Fruit fly (Drosophila melanogaster) whole organism, embryonic: ENCODE data around the gene Lamtor3.

Experiments
- Ada2b ChIP-seq: fragments of 200-800 bp; sonication (Bioruptor generic); IDR thresholded peaks from 2 replicates; pipeline ENCODE4 v1.3.6; 2022; ENCODE audit warnings: missing biosample characterization, missing genetic modification characterization
- CG10209 ChIP-seq: fragments of 200-800 bp; sonication (Bioruptor generic); optimal IDR thresholded peaks from 3 replicates; lab custom pipeline; 2017; ENCODE audit warnings: missing biosample characterization, mild to moderate bottlenecking, missing genetic modification characterization, missing genetic modification reagents
- CG10321 ChIP-seq: fragments of 200-800 bp; sonication (Bioruptor generic); IDR thresholded peaks from 2 replicates; pipeline ENCODE4 v1.3.6; 2022; ENCODE audit warnings: missing biosample characterization, missing genetic modification characterization
- CG10654 ChIP-seq: fragments of 200-800 bp; sonication (Bioruptor generic); optimal IDR thresholded peaks from 2 replicates; lab custom pipeline; 2016; ENCODE audit warnings: missing biosample characterization, missing genetic modification characterization
- CG11695 ChIP-seq: fragments of 200-800 bp; sonication (Bioruptor generic); IDR thresholded peaks from 3 replicates; pipeline ENCODE4 v1.3.6; 2022; ENCODE audit warnings: missing biosample characterization, missing genetic modification characterization
- CG1233 ChIP-seq: fragments of 200-800 bp; sonication (Bioruptor generic); optimal IDR thresholded peaks from 4 replicates; lab custom pipeline; 2018; ENCODE audit warnings: missing biosample characterization, mild to moderate bottlenecking, missing genetic modification characterization
- CG16813 ChIP-seq: fragments of 200-800 bp; sonication (Bioruptor generic); IDR thresholded peaks from 3 replicates; pipeline ENCODE4 v1.3.6; 2022; ENCODE audit warnings: missing biosample characterization, missing genetic modification characterization; ENCODE audit not compliant: partially characterized antibody
- CG17829 ChIP-seq: fragments of 200-800 bp; optimal IDR thresholded peaks from 2 replicates; lab custom pipeline; 2019; ENCODE audit warnings: missing biosample characterization, mild to moderate bottlenecking, missing genetic modification characterization, moderate library complexity
- CG2678 ChIP-seq: fragments of 200-800 bp; sonication (Bioruptor generic); optimal IDR thresholded peaks from 3 replicates; lab custom pipeline; 2019; ENCODE audit warnings: missing biosample characterization, mild to moderate bottlenecking, missing genetic modification characterization, moderate library complexity
- CG2875 ChIP-seq: fragments of 200-800 bp; sonication (Bioruptor generic); optimal IDR thresholded peaks from 2 replicates; lab custom pipeline; 2017; ENCODE audit warnings: missing biosample characterization, mild to moderate bottlenecking, missing genetic modification characterization, missing genetic modification reagents
- CG30020 ChIP-seq: fragments of 200-800 bp; optimal IDR thresholded peaks from 2 replicates; lab custom pipeline; 2019; ENCODE audit warnings: missing biosample characterization, mild to moderate bottlenecking, missing genetic modification characterization, moderate library complexity
- CG32532 ChIP-seq: fragments of 200-800 bp; sonication (Bioruptor generic); IDR thresholded peaks from 2 replicates; pipeline ENCODE4 v1.3.6; 2022; ENCODE audit warnings: missing biosample characterization, missing genetic modification characterization
- CG33557 ChIP-seq: fragments of 200-800 bp; sonication (Bioruptor generic); optimal IDR thresholded peaks from 2 replicates; lab custom pipeline; 2019; ENCODE audit warnings: missing biosample characterization, mild to moderate bottlenecking, missing genetic modification characterization, moderate library complexity
- CG3407 ChIP-seq: fragments of 200-800 bp; sonication (Bioruptor generic); optimal IDR thresholded peaks from 2 replicates; lab custom pipeline; 2018; ENCODE audit warnings: missing biosample characterization, mild to moderate bottlenecking, missing genetic modification characterization
- CG34224 ChIP-seq: fragments of 200-800 bp; sonication (Bioruptor generic); IDR thresholded peaks from 3 replicates; pipeline ENCODE4 v1.3.6; 2022; ENCODE audit warnings: missing biosample characterization, missing genetic modification characterization; ENCODE audit not compliant: partially characterized antibody
- CG34376 ChIP-seq: fragments of 200-800 bp; sonication (Bioruptor generic); optimal IDR thresholded peaks from 2 replicates; lab custom pipeline; 2018; ENCODE audit warnings: missing biosample characterization, mild to moderate bottlenecking, missing genetic modification characterization
- CG4328 ChIP-seq: fragments of 200-800 bp; sonication (Bioruptor generic); optimal IDR thresholded peaks from 3 replicates; lab custom pipeline; 2017; ENCODE audit warnings: missing biosample characterization, missing genetic modification reagents, missing genetic modification characterization
- CG5180 ChIP-seq: fragments of 200-800 bp; sonication (Bioruptor generic); optimal IDR thresholded peaks from 3 replicates; lab custom pipeline; 2017; ENCODE audit warnings: missing biosample characterization, missing genetic modification characterization, mild to moderate bottlenecking, moderate library complexity, missing genetic modification reagents
- CG6689 ChIP-seq: fragments of 200-800 bp; sonication (Bioruptor generic); IDR thresholded peaks from 2 replicates; pipeline ENCODE4 v1.3.6; 2022; ENCODE audit warnings: missing biosample characterization, missing genetic modification characterization
- CG8089 ChIP-seq: fragments of 200-800 bp; sonication (Bioruptor generic); optimal IDR thresholded peaks from 3 replicates; lab custom pipeline; 2016; ENCODE audit warnings: missing biosample characterization, missing genetic modification characterization
- CG8359 ChIP-seq: fragments of 200-800 bp; sonication (Bioruptor generic); optimal IDR thresholded peaks from 2 replicates; lab custom pipeline; 2017; ENCODE audit warnings: missing biosample characterization, mild to moderate bottlenecking, missing genetic modification characterization, borderline replicate concordance
- CG9437 ChIP-seq: fragments of 200-800 bp; sonication (Bioruptor generic); optimal IDR thresholded peaks from 2 replicates; lab custom pipeline; 2018; ENCODE audit warnings: missing biosample characterization, mild to moderate bottlenecking, missing genetic modification characterization
- CG9609 ChIP-seq: fragments of 200-800 bp; sonication (Bioruptor generic); optimal IDR thresholded peaks from 3 replicates; lab custom pipeline; 2016; ENCODE audit warnings: missing biosample characterization, missing genetic modification characterization
- CG9876 ChIP-seq: fragments of 200-800 bp; sonication (Bioruptor generic); optimal IDR thresholded peaks from 2 replicates; lab custom pipeline; 2016; ENCODE audit warnings: missing biosample characterization, missing genetic modification characterization
- Hmr ChIP-seq: fragments of 200-800 bp; sonication (Bioruptor generic); optimal IDR thresholded peaks from 3 replicates; lab custom pipeline; 2017; ENCODE audit warnings: mild to moderate bottlenecking, missing biosample characterization, missing genetic modification reagents, missing genetic modification characterization
- MBD-R2 ChIP-seq: fragments of 200-800 bp; sonication (Bioruptor generic); IDR thresholded peaks from 2 replicates; pipeline ENCODE4 v1.3.6; 2022; ENCODE audit warnings: missing biosample characterization, missing genetic modification characterization
- Med ChIP-seq: fragments of 200-800 bp; sonication (Bioruptor generic); peaks from one replicate; lab custom pipeline; 2016; ENCODE audit warnings: missing biosample characterization, missing genetic modification characterization, mild to moderate bottlenecking, inconsistent platforms, moderate library complexity
- Rfx ChIP-seq: fragments of 200-800 bp; sonication (Bioruptor generic); IDR thresholded peaks from 2 replicates; pipeline ENCODE4 v1.3.6; 2022; ENCODE audit warnings: missing biosample characterization, missing genetic modification characterization
- Rx ChIP-seq: fragments of 200-800 bp; sonication (Bioruptor generic); IDR thresholded peaks from 2 replicates; pipeline ENCODE4 v1.3.6; 2022; ENCODE audit warnings: missing biosample characterization, missing genetic modification characterization
- Sry-δ ChIP-seq: fragments of 200-800 bp; sonication (Bioruptor generic); optimal IDR thresholded peaks from 2 replicates; lab custom pipeline; 2016; ENCODE audit warnings: missing biosample characterization, missing genetic modification characterization
- TFAM ChIP-seq: fragments of 200-800 bp; sonication (Bioruptor generic); optimal IDR thresholded peaks from 2 replicates; lab custom pipeline; 2017; ENCODE audit warnings: missing biosample characterization, missing genetic modification characterization, inconsistent platforms
- YL-1 ChIP-seq: fragments of 200-800 bp; sonication (Bioruptor generic); optimal IDR thresholded peaks from 3 replicates; lab custom pipeline; 2017; ENCODE audit warnings: missing biosample characterization, mild to moderate bottlenecking, missing genetic modification characterization
- ac ChIP-seq: fragments of 200-800 bp; sonication (Bioruptor generic); optimal IDR thresholded peaks from 3 replicates; lab custom pipeline; 2017; ENCODE audit warnings: missing biosample characterization, mild to moderate bottlenecking, missing genetic modification characterization
- ase ChIP-seq: fragments of 200-800 bp; sonication (Bioruptor generic); IDR thresholded peaks from 3 replicates; pipeline ENCODE4 v1.3.6; 2022; ENCODE audit warnings: missing biosample characterization, missing genetic modification characterization
- chinmo ChIP-seq: fragments of 200-800 bp; sonication (Bioruptor generic); IDR thresholded peaks from 4 replicates; pipeline ENCODE4 v1.3.6; 2022; ENCODE audit warnings: missing biosample characterization, missing genetic modification characterization; ENCODE audit not compliant: partially characterized antibody
- dan ChIP-seq: fragments of 200-800 bp; sonication (Bioruptor generic); IDR thresholded peaks from 2 replicates; pipeline ENCODE4 v1.3.6; 2022; ENCODE audit warnings: missing biosample characterization, missing genetic modification characterization
- dpn ChIP-seq, 2 experiments: fragments of 200-800 bp; sonication (Bioruptor generic); optimal IDR thresholded peaks; 3 replicates each; lab custom pipeline; 2016; ENCODE audit warnings: missing biosample characterization in 2 of 2, missing genetic modification characterization in 2 of 2
- grau ChIP-seq: fragments of 200-800 bp; optimal IDR thresholded peaks from 3 replicates; lab custom pipeline; 2019; ENCODE audit warnings: missing biosample characterization, mild to moderate bottlenecking, missing genetic modification characterization, moderate library complexity
- grn ChIP-seq: fragments of 200-800 bp; sonication (Bioruptor generic); optimal IDR thresholded peaks from 3 replicates; lab custom pipeline; 2017; ENCODE audit warnings: missing biosample characterization, missing genetic modification characterization
- gro ChIP-seq: fragments of 200-800 bp; sonication (Bioruptor generic); optimal IDR thresholded peaks from 2 replicates; lab custom pipeline; 2016; ENCODE audit warnings: missing biosample characterization, missing genetic modification characterization
- hbn ChIP-seq: fragments of 200-800 bp; sonication (Bioruptor generic); IDR thresholded peaks from 2 replicates; pipeline ENCODE4 v1.3.6; 2022; ENCODE audit warnings: missing biosample characterization, missing genetic modification characterization; ENCODE audit not compliant: partially characterized antibody
- nau ChIP-seq: fragments of 200-800 bp; sonication (Bioruptor generic); optimal IDR thresholded peaks from 3 replicates; lab custom pipeline; 2017; ENCODE audit warnings: missing biosample characterization, mild to moderate bottlenecking, missing genetic modification characterization, missing genetic modification reagents
- p53 ChIP-seq: fragments of 200-800 bp; sonication (Bioruptor generic); optimal IDR thresholded peaks from 2 replicates; lab custom pipeline; 2016; ENCODE audit warnings: missing biosample characterization, missing genetic modification characterization
- phol ChIP-seq: fragments of 200-800 bp; sonication (Bioruptor generic); optimal IDR thresholded peaks from 3 replicates; lab custom pipeline; 2018; ENCODE audit warnings: missing biosample characterization, mild to moderate bottlenecking, missing genetic modification characterization, moderate library complexity
- pum ChIP-seq: fragments of 200-800 bp; sonication (Bioruptor generic); optimal IDR thresholded peaks from 2 replicates; lab custom pipeline; 2016; ENCODE audit warnings: missing biosample characterization, missing genetic modification characterization
- rib ChIP-seq: fragments of 200-800 bp; sonication (Bioruptor generic); IDR thresholded peaks from 2 replicates; pipeline ENCODE4 v1.3.6; 2022; ENCODE audit warnings: missing biosample characterization, missing genetic modification characterization
- ttk ChIP-seq: fragments of 200-800 bp; sonication (Bioruptor generic); IDR thresholded peaks from 2 replicates; pipeline ENCODE4 v2.1.2; 2022; ENCODE audit warnings: missing biosample characterization, missing genetic modification characterization
- twi ChIP-seq: fragments of 200-800 bp; optimal IDR thresholded peaks from 2 replicates; lab custom pipeline; 2019; ENCODE audit warnings: missing biosample characterization, mild to moderate bottlenecking, missing genetic modification characterization, moderate library complexity
- wek ChIP-seq: fragments of 200-800 bp; sonication (Bioruptor generic); optimal IDR thresholded peaks from 3 replicates; lab custom pipeline; 2018; ENCODE audit warnings: missing biosample characterization, mild to moderate bottlenecking, missing genetic modification characterization, moderate library complexity

The Lamtor3 gene

DNA sequence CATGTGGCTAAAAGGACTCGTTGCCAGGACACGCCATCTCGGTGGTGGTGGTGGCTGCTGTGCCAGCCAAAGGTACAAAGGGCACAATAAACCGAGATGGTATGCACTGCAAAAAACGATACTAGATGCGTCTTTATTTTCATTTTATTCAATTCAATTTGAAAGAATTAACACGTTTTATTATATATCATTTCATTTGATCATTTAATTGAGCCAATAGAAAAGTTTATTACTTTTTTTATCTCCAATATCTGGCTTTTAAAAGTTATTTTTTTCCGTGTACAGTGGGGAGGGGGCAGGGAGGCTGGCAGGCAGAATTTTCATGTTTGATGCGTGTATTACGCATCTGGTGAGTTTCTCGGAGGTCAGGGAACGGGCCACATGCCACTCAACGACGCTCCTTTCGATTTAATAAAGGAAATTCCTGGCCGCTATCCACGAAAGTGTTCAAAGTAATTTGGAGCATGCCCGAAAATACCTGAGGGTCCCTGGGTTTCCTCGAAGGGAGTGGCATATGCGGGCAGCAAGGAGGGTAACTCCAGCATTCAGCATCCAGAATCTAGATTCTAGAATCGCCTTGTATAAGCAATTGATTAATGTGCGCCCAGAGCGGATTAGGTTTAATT is 33.2 kb downstream of the Lamtor3 start (continued):
- TF ChIP-seq wek (GFP tag; lab: Kevin White, UChicago) = peak; percentile 23
- no peak for TF ChIP-seq dpn (GFP tag; optimal IDR thresholded peaks at IDR 0.05; lab: Kevin White, UChicago)
- peak; percentile 81 for TF ChIP-seq CG3407 (GFP tag; lab: Kevin White, UChicago)
- TF ChIP-seq grau = peak; percentile 89
- peak; percentile 90 for TF ChIP-seq Hmr (GFP tag; lab: Kevin White, UChicago)
- no peak for TF ChIP-seq Med (GFP tag; lab: Kevin White, UChicago)
- peak; percentile 56; the same call in 1 of the 2 replicates for TF ChIP-seq MBD-R2
- TF ChIP-seq hbn (GFP tag; lab: Robert Waterston, UW) = no peak
- peak; percentile 72 for TF ChIP-seq CG9437 (GFP tag; lab: Kevin White, UChicago)
- TF ChIP-seq CG17829 (tag; lab: Kevin White, UChicago) = peak; percentile 94
- peak; percentile 94 for TF ChIP-seq CG2678
- TF ChIP-seq CG30020 (tag; lab: Kevin White, UChicago) = peak; percentile 68
- TF ChIP-seq CG34376 (GFP tag; lab: Kevin White, UChicago) = peak; percentile 81
- TF ChIP-seq nau (GFP tag; lab: Kevin White, UChicago) = peak; percentile 68
- TF ChIP-seq p53 (GFP tag; lab: Kevin White, UChicago) = no peak
- peak; percentile 79 for TF ChIP-seq CG32532 (GFP tag; lab: Robert Waterston, UW)
- TF ChIP-seq ac (GFP tag; lab: Kevin White, UChicago) = peak; percentile 75
- peak; percentile 73 for TF ChIP-seq TFAM (GFP tag; lab: Kevin White, UChicago)
- TF ChIP-seq Sry-δ (GFP tag; lab: Kevin White, UChicago) = no peak
- TF ChIP-seq CG10654 (GFP tag; lab: Kevin White, UChicago) = peak; percentile 76
- peak; percentile 80 for TF ChIP-seq CG5180 (GFP tag; lab: Kevin White, UChicago)
- TF ChIP-seq CG9609 (GFP tag; lab: Kevin White, UChicago) = peak; percentile 76
- no peak for TF ChIP-seq CG34224 (GFP tag; lab: Robert Waterston, UW)
- TF ChIP-seq CG9876 (GFP tag; lab: Kevin White, UChicago) = peak; percentile 30
- peak; percentile 27; the same call in 1 of the 2 replicates for TF ChIP-seq dan (GFP tag; lab: Robert Waterston, UW)
- peak; percentile 67 for TF ChIP-seq CG10321 (GFP tag; lab: Robert Waterston, UW)
- TF ChIP-seq pum = peak; percentile 79
- TF ChIP-seq CG33557 (GFP tag; lab: Kevin White, UChicago) = peak; percentile 95
- peak; percentile 58 for TF ChIP-seq CG8089 (GFP tag; lab: Kevin White, UChicago)
- TF ChIP-seq CG6689 (GFP tag; lab: Robert Waterston, UW) = peak; percentile 90
- TF ChIP-seq CG16813 (GFP tag; lab: Robert Waterston, UW) = no peak
- peak; percentile 73 for TF ChIP-seq CG8359 (GFP tag; lab: Kevin White, UChicago)
- peak; percentile 79 for TF ChIP-seq CG1233
- no peak for TF ChIP-seq gro (GFP tag; lab: Kevin White, UChicago)
- peak; percentile 65; the same call in 1 of the 2 replicates for TF ChIP-seq rib (GFP tag; lab: Robert Waterston, UW)
- TF ChIP-seq CG2875 = peak; percentile 87
- TF ChIP-seq twi (tag; lab: Kevin White, UChicago) = peak; percentile 86
- TF ChIP-seq phol (tag; lab: Kevin White, UChicago) = peak; percentile 92
- TF ChIP-seq YL-1 (GFP tag; lab: Kevin White, UChicago) = no peak
- TF ChIP-seq CG10209 (GFP tag; lab: Kevin White, UChicago) = peak; percentile 84
- TF ChIP-seq Rx = peak; percentile 65
- peak; percentile 86 for TF ChIP-seq ttk (GFP tag; lab: Robert Waterston, UW)
- TF ChIP-seq CG11695 = peak; percentile 87
- TF ChIP-seq ase (GFP tag; lab: Robert Waterston, UW) = peak; percentile 83
- peak; percentile 90 for TF ChIP-seq CG4328 (GFP tag; lab: Kevin White, UChicago)
- TF ChIP-seq Rfx (GFP tag; lab: Robert Waterston, UW) = peak; percentile 75
- TF ChIP-seq Ada2b = peak; percentile 86
- peak; percentile 48 for TF ChIP-seq grn (GFP tag; lab: Kevin White, UChicago)
- TF ChIP-seq chinmo (GFP tag; lab: Robert Waterston, UW) = no peak
